Fruit fly (Drosophila melanogaster): ENCODE results near the gene CG12219.
A peak's percentile ranks its signal among the peaks of the same experiment; 100 is the strongest.

The CG12219 gene

dm6 chrX:6265456-6265877, 35.6 kb downstream of the CG12219 start (continued):
- TF ChIP-seq Ptx1 (GFP tag; IDR thresholded peaks at IDR 0.05): peak; percentile 96
- peak; percentile 88 for TF ChIP-seq twi (tag; optimal IDR thresholded peaks at IDR 0.05)
- TF ChIP-seq shn (GFP tag; optimal IDR thresholded peaks at IDR 0.05): peak; percentile 96
- peak; percentile 96 for TF ChIP-seq PHDP (tag; optimal IDR thresholded peaks at IDR 0.05)
- peak; percentile 89 for TF ChIP-seq CG5180 (GFP tag; optimal IDR thresholded peaks at IDR 0.05)
- peak; percentile 62 for TF ChIP-seq Sry-β (GFP tag; optimal IDR thresholded peaks at IDR 0.05)
- peak; percentile 94 for TF ChIP-seq CG18599 (GFP tag; optimal IDR thresholded peaks at IDR 0.05)
- TF ChIP-seq wek (GFP tag; optimal IDR thresholded peaks at IDR 0.05): peak; percentile 86
- peak; percentile 99 for TF ChIP-seq Ets65A (GFP tag)
- peak; percentile 94 for TF ChIP-seq zfh1 (GFP tag; IDR thresholded peaks at IDR 0.05)
- TF ChIP-seq wor (GFP tag; IDR thresholded peaks at IDR 0.05): peak; percentile 96
- peak; percentile 92 for TF ChIP-seq CG10462 (GFP tag; optimal IDR thresholded peaks at IDR 0.05)
- no peak for TF ChIP-seq CG15479 (GFP tag; optimal IDR thresholded peaks at IDR 0.05)
- TF ChIP-seq CG4424 (GFP tag; optimal IDR thresholded peaks at IDR 0.05): peak; percentile 96
- TF ChIP-seq dpn (GFP tag; optimal IDR thresholded peaks at IDR 0.05): peak; percentile 96 to 97
- no peak for TF ChIP-seq cad (GFP tag; optimal IDR thresholded peaks at IDR 0.05)
- TF ChIP-seq Adf1 (GFP tag; IDR thresholded peaks at IDR 0.05): peak; percentile 59
- TF ChIP-seq tll (GFP tag; optimal IDR thresholded peaks at IDR 0.05): peak in 1 of 2 experiments; percentile 71
- peak; percentile 95 for TF ChIP-seq cato (GFP tag; optimal IDR thresholded peaks at IDR 0.05; ENCODE audit: borderline replicate concordance)
- TF ChIP-seq corto (GFP tag; optimal IDR thresholded peaks at IDR 0.05): peak; percentile 33
- TF ChIP-seq Nf-YA (GFP tag; IDR thresholded peaks at IDR 0.05): peak; percentile 92
- no peak for TF ChIP-seq CG7963 (GFP tag; IDR thresholded peaks at IDR 0.05; ENCODE audit: partially characterized antibody)
- peak; percentile 88 for TF ChIP-seq trem (tag; optimal IDR thresholded peaks at IDR 0.05)
- TF ChIP-seq CG6813 (GFP tag; optimal IDR thresholded peaks at IDR 0.05): peak; percentile 93
- no peak for TF ChIP-seq Lpt (GFP tag; optimal IDR thresholded peaks at IDR 0.05)
- TF ChIP-seq pnt (GFP tag; optimal IDR thresholded peaks at IDR 0.05): peak; percentile 97
- TF ChIP-seq CG10366 (GFP tag; IDR thresholded peaks at IDR 0.05): peak; percentile 93
- peak; percentile 88 for TF ChIP-seq CG9215 (GFP tag; IDR thresholded peaks at IDR 0.05)
- TF ChIP-seq Mrtf (GFP tag; IDR thresholded peaks at IDR 0.05): peak; percentile 93
- TF ChIP-seq CG31224 (GFP tag; IDR thresholded peaks at IDR 0.05): peak; percentile 81
- peak; percentile 39; the same call in 1 of the 2 replicates for TF ChIP-seq CG13287 (GFP tag; IDR thresholded peaks at IDR 0.05; ENCODE audit: partially characterized antibody)
- peak; percentile 84 for TF ChIP-seq E2f2 (GFP tag; IDR thresholded peaks at IDR 0.05)
- TF ChIP-seq gt (GFP tag; IDR thresholded peaks at IDR 0.05): peak; percentile 85
- peak; percentile 89 for TF ChIP-seq da (GFP tag; optimal IDR thresholded peaks at IDR 0.05)
- peak; percentile 93 for TF ChIP-seq B-H1 (GFP tag; IDR thresholded peaks at IDR 0.05)
- TF ChIP-seq CG11398 (GFP tag; optimal IDR thresholded peaks at IDR 0.05): peak; percentile 89
- TF ChIP-seq CG7745 (tag; optimal IDR thresholded peaks at IDR 0.05): no peak
- TF ChIP-seq Kr (GFP tag; optimal IDR thresholded peaks at IDR 0.05): no peak
- TF ChIP-seq ash1 (GFP tag; optimal IDR thresholded peaks at IDR 0.05): no peak
- TF ChIP-seq zen2 (GFP tag; IDR thresholded peaks at IDR 0.05; ENCODE audit: partially characterized antibody): no peak
- TF ChIP-seq Fer3 (tag; optimal IDR thresholded peaks at IDR 0.05): peak; percentile 91
- peak; percentile 95 for TF ChIP-seq HLH54F (GFP tag; optimal IDR thresholded peaks at IDR 0.05)
